Worm (Caenorhabditis elegans) whole organism, L4 larva: ENCODE measurements around the gene npr-43.

ENCODE experiments used
- ama-1 ChIP-seq: fragments of 150-350 bp; optimal IDR thresholded peaks from 2 replicates; lab custom pipeline; 2014; ENCODE audit warnings: inconsistent platforms, mixed read lengths
- ceh-82 ChIP-seq: sonication (generic microtip); optimal IDR thresholded peaks from 2 replicates; lab custom pipeline; 2017; ENCODE audit warnings: missing biosample characterization, missing genetic modification characterization
- dpl-1 ChIP-seq: fragments of 150-350 bp; optimal IDR thresholded peaks from 2 replicates; lab custom pipeline; 2014; ENCODE audit warnings: missing biosample characterization, missing genetic modification reagents, missing genetic modification characterization
- lin-39 ChIP-seq: fragments of 150-350 bp; optimal IDR thresholded peaks from 2 replicates; lab custom pipeline; 2014; ENCODE audit warnings: missing biosample characterization, missing genetic modification reagents, missing genetic modification characterization
- lir-3 ChIP-seq: sonication (generic microtip); optimal IDR thresholded peaks from 2 replicates; lab custom pipeline; 2016; ENCODE audit warnings: mild to moderate bottlenecking, missing genetic modification characterization, missing compliant biosample characterization
- lsy-2 ChIP-seq, 2 experiments: fragments of 150-350 bp in 1 of 2; sonication (generic microtip) in 1 of 2; optimal IDR thresholded peaks; 2 replicates each; lab custom pipeline; 2014 to 2017; ENCODE audit warnings: missing biosample characterization in 2 of 2, missing genetic modification characterization in 2 of 2
- mep-1 ChIP-seq: fragments of 150-350 bp; sonication (generic microtip); optimal IDR thresholded peaks from 3 replicates; lab custom pipeline; 2014; ENCODE audit warnings: missing biosample characterization, missing genetic modification characterization
- nhr-10 ChIP-seq: fragments of 150-350 bp; optimal IDR thresholded peaks from 2 replicates; lab custom pipeline; 2014; ENCODE audit warnings: missing biosample characterization, missing genetic modification characterization
- nhr-11 ChIP-seq: fragments of 150-350 bp; optimal IDR thresholded peaks from 2 replicates; lab custom pipeline; 2014; ENCODE audit warnings: missing biosample characterization, missing genetic modification characterization
- unc-62 ChIP-seq, 3 experiments: fragments of 150-350 bp in 1 of 3; sonication (generic microtip); optimal IDR thresholded peaks in 2 of 3; peaks in 1 of 3; 1 replicate in 1 of 3; 2 replicates in 2 of 3; lab custom pipeline; 2014 to 2017; ENCODE audit warnings: missing biosample characterization in 3 of 3, missing genetic modification characterization in 3 of 3, missing genetic modification reagents in 3 of 3, missing genotype in 1 of 3
- zag-1 ChIP-seq: fragments of 150-350 bp; optimal IDR thresholded peaks from 2 replicates; lab custom pipeline; 2014; ENCODE audit warnings: missing biosample characterization, missing genetic modification characterization

DNA sequence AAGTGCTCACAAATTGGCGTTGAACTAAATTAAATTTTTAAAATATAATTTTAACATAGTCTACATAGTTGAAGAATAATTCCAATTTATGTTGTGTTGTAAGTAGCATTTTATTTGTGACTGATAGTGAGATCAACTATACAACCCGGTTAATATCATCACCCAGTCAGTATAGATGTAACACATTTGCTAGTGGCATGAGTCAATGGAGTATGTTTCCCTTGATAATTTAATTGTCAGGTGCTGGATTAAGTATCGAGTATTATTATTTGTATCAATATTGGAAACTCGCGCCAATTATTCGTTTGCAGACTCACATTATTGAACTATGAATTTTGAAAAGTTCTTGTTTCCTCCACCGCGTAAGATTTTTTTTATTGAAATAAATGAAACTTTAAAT is 44.0 kb downstream of the npr-43 start, which contains the start of gene srm-5:
- TF ChIP-seq lin-39 (tag; lab: Kevin White, UChicago) (no peak), lsy-2 (tag; optimal IDR thresholded peaks at IDR 0.05; lab: Kevin White, UChicago) (no peak), ceh-82 (tag; lab: Kevin White, UChicago) (no peak), nhr-10 (tag; lab: Kevin White, UChicago) (no peak), zag-1 (tag; lab: Kevin White, UChicago) (no peak), unc-62 (GFP tag; optimal IDR thresholded peaks at IDR 0.05 in 1 of 2; lab: Kevin White, UChicago) (no peak), unc-62 (tag; optimal IDR thresholded peaks at IDR 0.05; lab: Kevin White, UChicago) (no peak), nhr-11 (tag; lab: Kevin White, UChicago) (no peak), dpl-1 (no peak), mep-1 (tag; lab: Kevin White, UChicago) (no peak), ama-1 (lab: Kevin White, UChicago) (no peak), lir-3 (tag; lab: Kevin White, UChicago) (no peak)
